Fruit fly (Drosophila melanogaster) whole organism, embryonic: ENCODE data around the gene CG43054.

Experiments used
- Abd-B ChIP-seq: fragments of 200-800 bp; sonication (Bioruptor generic); optimal IDR thresholded peaks from 2 replicates; lab custom pipeline; 2018; ENCODE audit warnings: missing biosample characterization, mild to moderate bottlenecking, missing genetic modification characterization, moderate library complexity
- Asciz ChIP-seq: fragments of 200-800 bp; sonication (Bioruptor generic); optimal IDR thresholded peaks from 2 replicates; lab custom pipeline; 2017; ENCODE audit warnings: missing biosample characterization, mild to moderate bottlenecking, missing genetic modification characterization, missing genetic modification reagents
- Atf-2 ChIP-seq: fragments of 200-800 bp; sonication (Bioruptor generic); optimal IDR thresholded peaks from 2 replicates; lab custom pipeline; 2016; ENCODE audit warnings: missing biosample characterization, missing genetic modification characterization
- Atf6 ChIP-seq: fragments of 200-800 bp; sonication (Bioruptor generic); IDR thresholded peaks from 2 replicates; pipeline ENCODE4 v1.3.6; 2022; ENCODE audit warnings: missing biosample characterization, missing genetic modification characterization
- CG10209 ChIP-seq: fragments of 200-800 bp; sonication (Bioruptor generic); optimal IDR thresholded peaks from 3 replicates; lab custom pipeline; 2017; ENCODE audit warnings: missing biosample characterization, mild to moderate bottlenecking, missing genetic modification characterization, missing genetic modification reagents
- CG1024 ChIP-seq: fragments of 200-800 bp; sonication (Bioruptor generic); IDR thresholded peaks from 2 replicates; pipeline ENCODE4 v1.3.6; 2022; ENCODE audit warnings: missing biosample characterization, missing genetic modification characterization
- CG10565 ChIP-seq: fragments of 200-800 bp; sonication (Bioruptor generic); optimal IDR thresholded peaks from 3 replicates; lab custom pipeline; 2016; ENCODE audit warnings: missing biosample characterization, mild to moderate bottlenecking, missing genetic modification characterization
- CG1647 ChIP-seq: fragments of 200-800 bp; sonication (Bioruptor generic); optimal IDR thresholded peaks from 3 replicates; lab custom pipeline; 2016; ENCODE audit warnings: missing biosample characterization, missing genetic modification characterization
- CG17186 ChIP-seq: fragments of 200-800 bp; sonication (Bioruptor generic); optimal IDR thresholded peaks from 3 replicates; lab custom pipeline; 2017; ENCODE audit warnings: missing biosample characterization, missing genetic modification reagents, missing genetic modification characterization
- CG17361 ChIP-seq: fragments of 200-800 bp; sonication (Bioruptor generic); IDR thresholded peaks from 3 replicates; pipeline ENCODE4 v1.3.6; 2022; ENCODE audit warnings: missing biosample characterization, missing genetic modification characterization
- CG17829 ChIP-seq: fragments of 200-800 bp; optimal IDR thresholded peaks from 2 replicates; lab custom pipeline; 2019; ENCODE audit warnings: missing biosample characterization, mild to moderate bottlenecking, missing genetic modification characterization, moderate library complexity
- CG18476 ChIP-seq: fragments of 200-800 bp; sonication (Bioruptor generic); optimal IDR thresholded peaks from 2 replicates; lab custom pipeline; 2016; ENCODE audit warnings: missing biosample characterization, mild to moderate bottlenecking, missing genetic modification characterization
- CG18619 ChIP-seq: fragments of 200-800 bp; sonication (Bioruptor generic); optimal IDR thresholded peaks from 3 replicates; lab custom pipeline; 2017; ENCODE audit warnings: missing biosample characterization, mild to moderate bottlenecking, missing genetic modification characterization
- CG2199 ChIP-seq: fragments of 200-800 bp; sonication (Bioruptor generic); IDR thresholded peaks from 3 replicates; pipeline ENCODE4 v1.3.6; 2022; ENCODE audit warnings: missing biosample characterization, missing genetic modification characterization
- CG30431 ChIP-seq: fragments of 200-800 bp; sonication (Bioruptor generic); optimal IDR thresholded peaks from 2 replicates; lab custom pipeline; 2017; ENCODE audit warnings: missing biosample characterization, missing genetic modification characterization
- CG32532 ChIP-seq: fragments of 200-800 bp; sonication (Bioruptor generic); IDR thresholded peaks from 2 replicates; pipeline ENCODE4 v1.3.6; 2022; ENCODE audit warnings: missing biosample characterization, missing genetic modification characterization
- CG32772 ChIP-seq: fragments of 200-800 bp; sonication (Bioruptor generic); IDR thresholded peaks from 2 replicates; pipeline ENCODE4 v1.3.6; 2022; ENCODE audit warnings: missing biosample characterization, missing genetic modification characterization
- CG33213 ChIP-seq: fragments of 200-800 bp; sonication (Bioruptor generic); optimal IDR thresholded peaks from 3 replicates; lab custom pipeline; 2016; ENCODE audit warnings: missing biosample characterization, missing genetic modification characterization
- CG3995 ChIP-seq: fragments of 200-800 bp; sonication (Bioruptor generic); optimal IDR thresholded peaks from 3 replicates; lab custom pipeline; 2016; ENCODE audit warnings: missing biosample characterization, missing genetic modification characterization
- CG4730 ChIP-seq: fragments of 200-800 bp; sonication (Bioruptor generic); IDR thresholded peaks from 2 replicates; pipeline ENCODE4 v1.3.6; 2022; ENCODE audit warnings: missing biosample characterization, missing genetic modification characterization
- CG5180 ChIP-seq: fragments of 200-800 bp; sonication (Bioruptor generic); optimal IDR thresholded peaks from 3 replicates; lab custom pipeline; 2017; ENCODE audit warnings: missing biosample characterization, missing genetic modification characterization, mild to moderate bottlenecking, moderate library complexity, missing genetic modification reagents
- CG7987 ChIP-seq: fragments of 200-800 bp; sonication (Bioruptor generic); optimal IDR thresholded peaks from 2 replicates; lab custom pipeline; 2018; ENCODE audit warnings: missing biosample characterization, mild to moderate bottlenecking, missing genetic modification characterization, moderate library complexity
- Camta ChIP-seq: fragments of 200-800 bp; sonication (Bioruptor generic); optimal IDR thresholded peaks from 2 replicates; lab custom pipeline; 2016; ENCODE audit warnings: missing biosample characterization, missing genetic modification characterization
- GATAe ChIP-seq: fragments of 200-800 bp; sonication (Bioruptor generic); conservative IDR thresholded peaks from 2 replicates; pipeline ENCODE4 v1.3.6; 2022; ENCODE audit warnings: missing biosample characterization, missing genetic modification characterization
- HLH4C ChIP-seq: fragments of 200-800 bp; sonication (Bioruptor generic); IDR thresholded peaks from 3 replicates; pipeline ENCODE4 v1.3.6; 2022; ENCODE audit warnings: missing biosample characterization, missing genetic modification characterization; ENCODE audit not compliant: partially characterized antibody
- Hmr ChIP-seq: fragments of 200-800 bp; sonication (Bioruptor generic); optimal IDR thresholded peaks from 3 replicates; lab custom pipeline; 2017; ENCODE audit warnings: mild to moderate bottlenecking, missing biosample characterization, missing genetic modification reagents, missing genetic modification characterization
- Hmx ChIP-seq: fragments of 200-800 bp; sonication (Bioruptor generic); optimal IDR thresholded peaks from 2 replicates; lab custom pipeline; 2016; ENCODE audit warnings: missing biosample characterization, missing genetic modification characterization
- NC2β ChIP-seq: fragments of 200-800 bp; sonication (Bioruptor generic); optimal IDR thresholded peaks from 2 replicates; lab custom pipeline; 2016; ENCODE audit warnings: missing biosample characterization, missing genetic modification characterization
- Nf-YC ChIP-seq: fragments of 200-800 bp; optimal IDR thresholded peaks from 3 replicates; lab custom pipeline; 2019; ENCODE audit warnings: missing biosample characterization, mild to moderate bottlenecking, missing genetic modification characterization, moderate library complexity
- Sin3A ChIP-seq: fragments of >200 bp; optimal IDR thresholded peaks from 2 replicates; lab custom pipeline; 2018
- Spps ChIP-seq: fragments of 200-800 bp; sonication (Bioruptor generic); optimal IDR thresholded peaks from 2 replicates; lab custom pipeline; 2018; ENCODE audit warnings: missing biosample characterization, mild to moderate bottlenecking, missing genetic modification characterization
- TFAM ChIP-seq: fragments of 200-800 bp; sonication (Bioruptor generic); optimal IDR thresholded peaks from 2 replicates; lab custom pipeline; 2017; ENCODE audit warnings: missing biosample characterization, missing genetic modification characterization, inconsistent platforms
- Trl ChIP-seq, 3 experiments: fragments of >200 bp in 2 of 3; fragments of 200-800 bp in 1 of 3; sonication (Bioruptor generic) in 1 of 3; optimal IDR thresholded peaks; 2 replicates in 1 of 3; 3 replicates in 2 of 3; lab custom pipeline; 2016 to 2017; ENCODE audit warnings: missing biosample characterization in 1 of 3, missing genetic modification characterization in 1 of 3
- aop ChIP-seq: fragments of 200-800 bp; sonication (Bioruptor generic); IDR thresholded peaks from 2 replicates; pipeline ENCODE4 v1.3.6; 2022; ENCODE audit warnings: missing biosample characterization, missing genetic modification characterization
- ash1 ChIP-seq: fragments of 200-800 bp; sonication (Bioruptor generic); optimal IDR thresholded peaks from 2 replicates; lab custom pipeline; 2018; ENCODE audit warnings: missing biosample characterization, mild to moderate bottlenecking, missing genetic modification characterization
- bowl ChIP-seq: fragments of 200-800 bp; sonication (Bioruptor generic); IDR thresholded peaks from 2 replicates; pipeline ENCODE4 v1.3.6; 2022; ENCODE audit warnings: missing biosample characterization, missing genetic modification characterization
- bsh ChIP-seq, 2 experiments: fragments of 200-800 bp; sonication (Bioruptor generic); optimal IDR thresholded peaks; 2 replicates each; lab custom pipeline; 2017 to 2018; ENCODE audit warnings: mild to moderate bottlenecking in 2 of 2, missing biosample characterization in 2 of 2, missing genetic modification characterization in 2 of 2, moderate library complexity in 1 of 2
- crol ChIP-seq: fragments of 200-800 bp; sonication (Bioruptor generic); IDR thresholded peaks from 2 replicates; pipeline ENCODE4 v1.3.6; 2022; ENCODE audit warnings: missing biosample characterization, missing genetic modification characterization
- dysf ChIP-seq: fragments of 200-800 bp; sonication (Bioruptor generic); IDR thresholded peaks from 3 replicates; pipeline ENCODE4 v1.3.6; 2022; ENCODE audit warnings: missing biosample characterization, missing genetic modification characterization
- gfzf ChIP-seq: fragments of 200-800 bp; sonication (Bioruptor generic); optimal IDR thresholded peaks from 2 replicates; lab custom pipeline; 2016; ENCODE audit warnings: missing biosample characterization, mild to moderate bottlenecking, missing genetic modification characterization, moderate library complexity
- klu ChIP-seq: fragments of 200-800 bp; sonication (Bioruptor generic); IDR thresholded peaks from 2 replicates; pipeline ENCODE4 v1.3.6; 2022; ENCODE audit warnings: missing biosample characterization, missing genetic modification characterization
- lov ChIP-seq, 2 experiments: fragments of 200-800 bp in 1 of 2; fragments of >200 bp in 1 of 2; sonication (Bioruptor generic) in 1 of 2; IDR thresholded peaks in 1 of 2; optimal IDR thresholded peaks in 1 of 2; 2 replicates in 1 of 2; 3 replicates in 1 of 2; pipeline versions ENCODE4 v1.3.6 to Lab custom; 2017 to 2022; ENCODE audit warnings: missing biosample characterization in 1 of 2, missing genetic modification characterization in 1 of 2
- nom ChIP-seq: fragments of 200-800 bp; sonication (Bioruptor generic); optimal IDR thresholded peaks from 2 replicates; lab custom pipeline; 2017; ENCODE audit warnings: missing biosample characterization, missing genetic modification characterization, mild to moderate bottlenecking, moderate library complexity, missing genetic modification reagents
- peb ChIP-seq: fragments of 200-800 bp; sonication (Bioruptor generic); IDR thresholded peaks from 2 replicates; pipeline ENCODE4 v1.3.6; 2022; ENCODE audit warnings: missing biosample characterization, missing genetic modification characterization
- pho ChIP-seq: fragments of 200-800 bp; sonication (Bioruptor generic); optimal IDR thresholded peaks from 2 replicates; lab custom pipeline; 2016; ENCODE audit warnings: missing biosample characterization, missing genetic modification characterization
- schlank ChIP-seq: fragments of 200-800 bp; sonication (Bioruptor generic); optimal IDR thresholded peaks from 2 replicates; lab custom pipeline; 2018; ENCODE audit warnings: missing biosample characterization, mild to moderate bottlenecking, missing genetic modification characterization
- stwl ChIP-seq: fragments of 200-800 bp; sonication (Bioruptor generic); optimal IDR thresholded peaks from 3 replicates; lab custom pipeline; 2018; ENCODE audit warnings: missing biosample characterization, mild to moderate bottlenecking, missing genetic modification characterization, moderate library complexity
- vnd ChIP-seq: fragments of 200-800 bp; sonication (Bioruptor generic); IDR thresholded peaks from 3 replicates; pipeline ENCODE4 v1.3.6; 2022; ENCODE audit warnings: missing biosample characterization, missing genetic modification characterization; ENCODE audit not compliant: partially characterized antibody
- yki ChIP-seq: fragments of >200 bp; optimal IDR thresholded peaks from 3 replicates; lab custom pipeline; 2018
- zen ChIP-seq: fragments of 200-800 bp; sonication (Bioruptor generic); optimal IDR thresholded peaks from 3 replicates; lab custom pipeline; 2018; ENCODE audit warnings: missing biosample characterization, mild to moderate bottlenecking, missing genetic modification characterization, moderate library complexity
- zf30C ChIP-seq: fragments of 200-800 bp; sonication (Bioruptor generic); optimal IDR thresholded peaks from 3 replicates; lab custom pipeline; 2018; ENCODE audit warnings: missing biosample characterization, mild to moderate bottlenecking, missing genetic modification characterization

CG43054 gene

DNA sequence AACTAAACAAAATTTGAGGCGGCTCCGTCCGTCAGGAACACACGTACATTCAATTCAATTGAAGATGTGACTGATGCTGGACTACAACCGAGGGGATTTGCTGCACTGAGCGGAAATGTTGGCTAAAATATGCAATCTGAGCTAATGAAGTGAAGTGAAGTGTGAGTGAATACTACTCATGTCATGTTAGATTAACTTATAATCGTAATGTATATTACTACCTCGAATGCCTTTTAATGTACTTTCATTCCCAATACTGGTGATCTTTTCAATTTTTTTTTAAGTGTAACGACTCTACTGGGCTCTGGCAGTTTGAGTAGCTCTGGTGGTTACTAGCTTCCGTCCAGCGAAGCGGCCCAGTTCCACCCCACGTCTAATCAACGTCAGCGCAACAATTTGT lies 44.7 kb upstream of the CG43054 start (continued):
- no peak for TF ChIP-seq CG10565 (GFP tag; lab: Kevin White, UChicago)
- no peak for TF ChIP-seq klu (GFP tag; lab: Robert Waterston, UW)
- no peak for TF ChIP-seq vnd (GFP tag; lab: Robert Waterston, UW)
- no peak for TF ChIP-seq CG32772 (GFP tag; lab: Robert Waterston, UW)
- TF ChIP-seq pho, result no peak
- TF ChIP-seq Atf6 (GFP tag; lab: Robert Waterston, UW), result no peak
- no peak for TF ChIP-seq Trl (optimal IDR thresholded peaks at IDR 0.05; lab: Kevin White, UChicago)
- TF ChIP-seq Trl (GFP tag; optimal IDR thresholded peaks at IDR 0.05; lab: Kevin White, UChicago), result peak; percentile 28
- peak; percentile 23 for TF ChIP-seq CG18476 (GFP tag; lab: Kevin White, UChicago)
- TF ChIP-seq Sin3A (lab: Kevin White, UChicago), result no peak
- no peak for TF ChIP-seq CG1024 (GFP tag; lab: Robert Waterston, UW)
- TF ChIP-seq stwl (tag; lab: Kevin White, UChicago), result no peak
- TF ChIP-seq bsh (GFP tag; optimal IDR thresholded peaks at IDR 0.05; lab: Kevin White, UChicago), result peak in 1 of 2 experiments; percentile 76
- no peak for TF ChIP-seq CG7987 (GFP tag; lab: Kevin White, UChicago)
- no peak for TF ChIP-seq bowl
- TF ChIP-seq GATAe, result no peak
- TF ChIP-seq lov (optimal IDR thresholded peaks at IDR 0.05; lab: Kevin White, UChicago), result no peak
- TF ChIP-seq lov (GFP tag; IDR thresholded peaks at IDR 0.05; lab: Robert Waterston, UW), result no peak
- no peak for TF ChIP-seq aop
- TF ChIP-seq Spps, result no peak
- TF ChIP-seq CG4730 (GFP tag; lab: Robert Waterston, UW), result no peak
- peak; percentile 75 for TF ChIP-seq zf30C (GFP tag; lab: Kevin White, UChicago)
- peak; percentile 38 for TF ChIP-seq Atf-2 (GFP tag; lab: Kevin White, UChicago)
- no peak for TF ChIP-seq zen
- no peak for TF ChIP-seq CG17186 (GFP tag; lab: Kevin White, UChicago)
- no peak for TF ChIP-seq CG32532
- no peak for TF ChIP-seq HLH4C (GFP tag; lab: Robert Waterston, UW)
- peak; percentile 42 for TF ChIP-seq CG10209 (GFP tag; lab: Kevin White, UChicago)
- peak; percentile 26 for TF ChIP-seq Abd-B (GFP tag; lab: Kevin White, UChicago)
- no peak for TF ChIP-seq CG17361
- TF ChIP-seq CG3995, result no peak
- TF ChIP-seq CG33213 (GFP tag; lab: Kevin White, UChicago), result no peak
- TF ChIP-seq CG2199 (GFP tag; lab: Robert Waterston, UW), result no peak
- TF ChIP-seq TFAM (GFP tag; lab: Kevin White, UChicago), result no peak
- TF ChIP-seq peb, result no peak
- TF ChIP-seq Hmr (GFP tag; lab: Kevin White, UChicago), result peak; percentile 40
- no peak for TF ChIP-seq Nf-YC
- TF ChIP-seq Camta (GFP tag; lab: Kevin White, UChicago), result peak; percentile 40
- TF ChIP-seq nom, result no peak
- TF ChIP-seq CG1647 (GFP tag; lab: Kevin White, UChicago), result no peak
- TF ChIP-seq crol, result no peak
- TF ChIP-seq Hmx, result no peak
- TF ChIP-seq dysf, result peak; percentile 37; the same call in 1 of the 3 replicates
- no peak for TF ChIP-seq gfzf (GFP tag; lab: Kevin White, UChicago)
- TF ChIP-seq CG30431 (GFP tag; lab: Kevin White, UChicago), result peak; percentile 12
- no peak for TF ChIP-seq ash1 (GFP tag; lab: Kevin White, UChicago)
- TF ChIP-seq CG5180 (GFP tag; lab: Kevin White, UChicago), result no peak
- TF ChIP-seq Asciz (GFP tag; lab: Kevin White, UChicago), result no peak
- TF ChIP-seq CG18619, result peak; percentile 18
- no peak for TF ChIP-seq schlank
- no peak for TF ChIP-seq yki
- TF ChIP-seq NC2β (GFP tag; lab: Kevin White, UChicago), result peak; percentile 29
- no peak for TF ChIP-seq CG17829 (tag; lab: Kevin White, UChicago)
